Worm (Caenorhabditis elegans) whole organism, L2 larva: ENCODE data around the gene snx-17.
A peak's percentile ranks its signal among the peaks of the same experiment; 100 is the strongest.

Source experiments
- C34F6.9 ChIP-seq: fragments of 150-350 bp; optimal IDR thresholded peaks from 2 replicates; lab custom pipeline; 2014; ENCODE audit warnings: missing biosample characterization, missing genetic modification characterization
- F13H6.1 ChIP-seq: sonication (generic microtip); optimal IDR thresholded peaks from 2 replicates; lab custom pipeline; 2016; ENCODE audit warnings: missing genetic modification characterization, missing compliant biosample characterization
- R02D3.7 ChIP-seq: fragments of 150-350 bp; optimal IDR thresholded peaks from 2 replicates; lab custom pipeline; 2014; ENCODE audit warnings: missing biosample characterization, missing genetic modification characterization
- Y55F3AM.14 ChIP-seq: fragments of 200-800 bp; sonication (Bioruptor generic); optimal IDR thresholded peaks from 2 replicates; lab custom pipeline; 2018; ENCODE audit warnings: mild to moderate bottlenecking, missing genetic modification characterization, missing compliant biosample characterization
- ZK546.5 ChIP-seq: sonication (generic microtip); optimal IDR thresholded peaks from 2 replicates; lab custom pipeline; 2017; ENCODE audit warnings: missing biosample characterization, missing genetic modification characterization
- alr-1 ChIP-seq: fragments of 150-350 bp; optimal IDR thresholded peaks from 2 replicates; lab custom pipeline; 2014; ENCODE audit warnings: missing biosample characterization, missing genetic modification characterization
- ama-1 ChIP-seq: fragments of 150-350 bp; optimal IDR thresholded peaks from 2 replicates; lab custom pipeline; 2018; ENCODE audit warnings: inconsistent platforms
- blmp-1 ChIP-seq: sonication (generic microtip); optimal IDR thresholded peaks from 2 replicates; lab custom pipeline; 2017; ENCODE audit warnings: missing genetic modification characterization, mild to moderate bottlenecking, missing compliant biosample characterization, antibody characterized with exemption, moderate library complexity; ENCODE audit not compliant: insufficient read depth
- ceh-16 ChIP-seq: fragments of 150-350 bp; optimal IDR thresholded peaks from 2 replicates; lab custom pipeline; 2014; ENCODE audit warnings: missing biosample characterization, missing genetic modification characterization
- ceh-82 ChIP-seq: fragments of 150-350 bp; optimal IDR thresholded peaks from 2 replicates; lab custom pipeline; 2014; ENCODE audit warnings: missing biosample characterization, missing genetic modification characterization
- crh-2 ChIP-seq: sonication (generic microtip); optimal IDR thresholded peaks from 2 replicates; lab custom pipeline; 2017; ENCODE audit warnings: missing biosample characterization, missing genetic modification characterization
- dmd-4 ChIP-seq: sonication (generic microtip); optimal IDR thresholded peaks from 2 replicates; lab custom pipeline; 2017; ENCODE audit warnings: missing biosample characterization, missing genetic modification characterization
- egl-27 ChIP-seq: sonication (generic microtip); optimal IDR thresholded peaks from 3 replicates; lab custom pipeline; 2017; ENCODE audit warnings: missing biosample characterization, missing genetic modification reagents, missing genetic modification characterization
- elt-1 ChIP-seq: fragments of 150-350 bp; optimal IDR thresholded peaks from 2 replicates; lab custom pipeline; 2014; ENCODE audit warnings: missing biosample characterization, missing genetic modification characterization
- fos-1 ChIP-seq: fragments of 150-350 bp; optimal IDR thresholded peaks from 2 replicates; lab custom pipeline; 2014; ENCODE audit warnings: missing biosample characterization, missing genetic modification characterization
- gmeb-1 ChIP-seq: fragments of 150-350 bp; optimal IDR thresholded peaks from 2 replicates; lab custom pipeline; 2014; ENCODE audit warnings: missing biosample characterization, missing genetic modification characterization
- lin-13 ChIP-seq: fragments of 150-350 bp; optimal IDR thresholded peaks from 2 replicates; lab custom pipeline; 2014; ENCODE audit warnings: missing biosample characterization, missing genetic modification reagents, missing genetic modification characterization
- lin-39 ChIP-seq: fragments of 150-350 bp; optimal IDR thresholded peaks from 2 replicates; lab custom pipeline; 2014; ENCODE audit warnings: missing biosample characterization, missing genetic modification reagents, missing genetic modification characterization
- lsy-2 ChIP-seq, 2 experiments: fragments of 150-350 bp in 1 of 2; sonication (generic microtip) in 1 of 2; optimal IDR thresholded peaks; 2 replicates each; lab custom pipeline; 2014 to 2017; ENCODE audit warnings: missing biosample characterization in 2 of 2, missing genetic modification characterization in 2 of 2
- mbf-1 ChIP-seq: sonication (generic microtip); optimal IDR thresholded peaks from 2 replicates; lab custom pipeline; 2017; ENCODE audit warnings: missing biosample characterization, missing genetic modification characterization
- mdl-1 ChIP-seq, 2 experiments: fragments of 150-350 bp in 1 of 2; sonication (generic microtip) in 1 of 2; optimal IDR thresholded peaks; 2 replicates each; lab custom pipeline; 2017; ENCODE audit warnings: missing biosample characterization in 2 of 2, missing genetic modification characterization in 2 of 2
- nhr-10 ChIP-seq: sonication (generic microtip); optimal IDR thresholded peaks from 2 replicates; lab custom pipeline; 2017; ENCODE audit warnings: missing biosample characterization, missing genetic modification characterization
- nhr-11 ChIP-seq: fragments of 150-350 bp; optimal IDR thresholded peaks from 2 replicates; lab custom pipeline; 2014; ENCODE audit warnings: missing biosample characterization, missing genetic modification characterization
- nhr-12 ChIP-seq: fragments of 150-350 bp; optimal IDR thresholded peaks from 2 replicates; lab custom pipeline; 2014; ENCODE audit warnings: missing biosample characterization, missing genetic modification characterization
- nhr-129 ChIP-seq: fragments of 150-350 bp; optimal IDR thresholded peaks from 2 replicates; lab custom pipeline; 2014; ENCODE audit warnings: missing biosample characterization, missing genetic modification characterization
- nhr-21 ChIP-seq: fragments of 150-350 bp; optimal IDR thresholded peaks from 2 replicates; lab custom pipeline; 2014; ENCODE audit warnings: missing biosample characterization, missing genetic modification characterization
- nhr-23 ChIP-seq: fragments of 150-350 bp; optimal IDR thresholded peaks from 2 replicates; lab custom pipeline; 2014; ENCODE audit warnings: missing biosample characterization, missing genetic modification reagents, missing genetic modification characterization
- nhr-237 ChIP-seq: fragments of 150-350 bp; optimal IDR thresholded peaks from 2 replicates; lab custom pipeline; 2014; ENCODE audit warnings: missing biosample characterization, missing genetic modification characterization
- nhr-25 ChIP-seq: fragments of 150-350 bp; sonication (generic microtip); optimal IDR thresholded peaks from 3 replicates; lab custom pipeline; 2014; ENCODE audit warnings: missing biosample characterization, missing genetic modification characterization
- nhr-77 ChIP-seq: fragments of 150-350 bp; optimal IDR thresholded peaks from 2 replicates; lab custom pipeline; 2014; ENCODE audit warnings: missing biosample characterization, missing genetic modification characterization
- peb-1 ChIP-seq: fragments of 150-350 bp; optimal IDR thresholded peaks from 2 replicates; lab custom pipeline; 2014; ENCODE audit warnings: missing biosample characterization, missing genetic modification characterization
- sem-4 ChIP-seq: fragments of 150-350 bp; optimal IDR thresholded peaks from 2 replicates; lab custom pipeline; 2014; ENCODE audit warnings: missing biosample characterization, missing genetic modification reagents, missing genetic modification characterization
- skn-1 ChIP-seq: sonication (generic microtip); optimal IDR thresholded peaks from 2 replicates; lab custom pipeline; 2017; ENCODE audit warnings: missing biosample characterization, missing genetic modification characterization
- sma-3 ChIP-seq: sonication (generic microtip); optimal IDR thresholded peaks from 2 replicates; lab custom pipeline; 2016; ENCODE audit warnings: missing genetic modification reagents, missing genetic modification characterization, missing compliant biosample characterization
- sma-9 ChIP-seq, 2 experiments: fragments of 150-350 bp in 1 of 2; sonication (generic microtip) in 1 of 2; optimal IDR thresholded peaks; 2 replicates each; lab custom pipeline; 2014 to 2016; ENCODE audit warnings: missing genetic modification characterization in 2 of 2, mild to moderate bottlenecking in 1 of 2, missing biosample characterization in 1 of 2, missing compliant biosample characterization in 1 of 2, missing genetic modification reagents in 1 of 2, moderate library complexity in 1 of 2
- snpc-4 ChIP-seq: fragments of 150-350 bp; optimal IDR thresholded peaks from 2 replicates; lab custom pipeline; 2014; ENCODE audit warnings: missing biosample characterization, missing genetic modification characterization
- unc-55 ChIP-seq: fragments of 150-350 bp; sonication (generic microtip); optimal IDR thresholded peaks from 3 replicates; lab custom pipeline; 2014; ENCODE audit warnings: missing biosample characterization, missing genetic modification reagents, missing genetic modification characterization
- zag-1 ChIP-seq: fragments of 150-350 bp; optimal IDR thresholded peaks from 2 replicates; lab custom pipeline; 2014; ENCODE audit warnings: missing biosample characterization, missing genetic modification characterization
- ztf-1 ChIP-seq: fragments of 200-800 bp; sonication (Bioruptor generic); conservative IDR thresholded peaks from 2 replicates; pipeline ENCODE4 v1.3.6; 2022; ENCODE audit warnings: missing genetic modification characterization, missing compliant biosample characterization
- ztf-11 ChIP-seq: sonication (generic microtip); optimal IDR thresholded peaks from 2 replicates; lab custom pipeline; 2017; ENCODE audit warnings: missing biosample characterization, missing genetic modification characterization
- ztf-4 ChIP-seq: fragments of 150-350 bp; optimal IDR thresholded peaks from 2 replicates; lab custom pipeline; 2014; ENCODE audit warnings: missing biosample characterization, missing genetic modification characterization

The snx-17 gene

ce11 chrX:13122191-13122590 lies at the start of gene snx-17:
snx-17 (minus strand) TSS chrX:13122291.
- TF ChIP-seq nhr-11 (tag; lab: Kevin White, UChicago) (no peak), Y55F3AM.14 (GFP tag; lab: Kevin White, UChicago) (no peak), ceh-82 (tag; lab: Kevin White, UChicago) (no peak), nhr-10 (tag; lab: Kevin White, UChicago) (no peak), nhr-23 (tag; lab: Kevin White, UChicago) (no peak)
- TF ChIP-seq, all 48 proteins: peak for 0

ce11 chrX:13171206-13171605 lies 49.1 kb upstream of the snx-17 start:
- no peak for TF ChIP-seq nhr-11 (tag; lab: Kevin White, UChicago)
- TF ChIP-seq crh-2 (tag; lab: Kevin White, UChicago), result no peak
- TF ChIP-seq ZK546.5 (tag; lab: Kevin White, UChicago), result no peak
- TF ChIP-seq dmd-4 (tag; lab: Kevin White, UChicago), result no peak
- TF ChIP-seq fos-1 (tag; lab: Kevin White, UChicago), result no peak
- peak; percentile 32 for TF ChIP-seq nhr-129 (tag; lab: Kevin White, UChicago)
- peak in 1 of 2 experiments; percentile 33 for TF ChIP-seq lsy-2 (tag; optimal IDR thresholded peaks at IDR 0.05; lab: Kevin White, UChicago)
- TF ChIP-seq nhr-237 (tag; lab: Kevin White, UChicago), result no peak
- peak; percentile 50 for TF ChIP-seq C34F6.9 (tag; lab: Kevin White, UChicago)
- no peak for TF ChIP-seq blmp-1 (tag; lab: Kevin White, UChicago)
- no peak for TF ChIP-seq zag-1 (tag; lab: Kevin White, UChicago)
- TF ChIP-seq alr-1 (tag; lab: Kevin White, UChicago), result no peak
- TF ChIP-seq snpc-4, result no peak
- no peak for TF ChIP-seq ama-1
- no peak for TF ChIP-seq nhr-21 (tag; lab: Kevin White, UChicago)
- TF ChIP-seq unc-55 (GFP tag; lab: Kevin White, UChicago), result peak; percentile 58
- no peak for TF ChIP-seq sem-4

- TF ChIP-seq nhr-12 (no peak), R02D3.7 (tag; lab: Kevin White, UChicago) (no peak), crh-2 (tag; lab: Kevin White, UChicago) (no peak), zag-1 (tag; lab: Kevin White, UChicago) (no peak), nhr-23 (tag; lab: Kevin White, UChicago) (no peak), dmd-4 (tag; lab: Kevin White, UChicago) (no peak), lin-13 (GFP tag; lab: Kevin White, UChicago) (no peak), unc-55 (GFP tag; lab: Kevin White, UChicago) (no peak), nhr-129 (tag; lab: Kevin White, UChicago) (no peak), ztf-1 (GFP tag; lab: Robert Waterston, UW) (no peak), nhr-21 (tag; lab: Kevin White, UChicago) (no peak), egl-27 (tag; lab: Kevin White, UChicago) (no peak), peb-1 (tag; lab: Kevin White, UChicago) (no peak)
- TF ChIP-seq, all 48 proteins: peak for 0
Measured at ce11 chrX:13170804-13171203, 48.7 kb upstream of the snx-17 start.

ce11 chrX:13169975-13170374 lies 47.9 kb upstream of the snx-17 start, which contains the start of gene mob-2:
mob-2 (minus strand) TSS chrX:13170075.
- TF ChIP-seq C34F6.9 (tag; lab: Kevin White, UChicago), result no peak
- TF ChIP-seq ceh-82 (tag; lab: Kevin White, UChicago), result no peak
- TF ChIP-seq crh-2 (tag; lab: Kevin White, UChicago), result no peak
- TF ChIP-seq nhr-77 (tag; lab: Kevin White, UChicago), result no peak
- TF ChIP-seq skn-1 (tag; lab: Kevin White, UChicago), result no peak
- TF ChIP-seq gmeb-1 (tag; lab: Kevin White, UChicago), result no peak
- TF ChIP-seq sem-4, result no peak
- no peak for TF ChIP-seq lin-13 (GFP tag; lab: Kevin White, UChicago)
- no peak for TF ChIP-seq lsy-2 (tag; optimal IDR thresholded peaks at IDR 0.05; lab: Kevin White, UChicago)

ce11 chrX:13169133-13169532 lies 47.0 kb upstream of the snx-17 start:
- TF ChIP-seq nhr-23 (tag; lab: Kevin White, UChicago) (no peak), fos-1 (tag; lab: Kevin White, UChicago) (peak; percentile 12), lin-13 (GFP tag; lab: Kevin White, UChicago) (no peak), ZK546.5 (tag; lab: Kevin White, UChicago) (no peak), sem-4 (peak; percentile 57), nhr-77 (tag; lab: Kevin White, UChicago) (no peak), crh-2 (tag; lab: Kevin White, UChicago) (peak; percentile 17), mbf-1 (no peak), Y55F3AM.14 (GFP tag; lab: Kevin White, UChicago) (no peak), lin-39 (no peak), F13H6.1 (peak; percentile 48), ztf-1 (GFP tag; lab: Robert Waterston, UW) (no peak), lsy-2 (tag; optimal IDR thresholded peaks at IDR 0.05; lab: Kevin White, UChicago) (peak in 1 of 2 experiments; percentile 44), nhr-25 (peak; percentile 46), R02D3.7 (tag; lab: Kevin White, UChicago) (no peak), mdl-1 (tag; optimal IDR thresholded peaks at IDR 0.05; lab: Kevin White, UChicago) (peak; percentile 57 to 68), nhr-10 (tag; lab: Kevin White, UChicago) (no peak), nhr-237 (tag; lab: Kevin White, UChicago) (no peak), ztf-11 (tag; lab: Kevin White, UChicago) (no peak), sma-3 (GFP tag; lab: Kevin White, UChicago) (no peak), egl-27 (tag; lab: Kevin White, UChicago) (no peak), C34F6.9 (tag; lab: Kevin White, UChicago) (peak; percentile 69), sma-9 (GFP tag; optimal IDR thresholded peaks at IDR 0.05; lab: Kevin White, UChicago) (peak; percentile 72), sma-9 (tag; optimal IDR thresholded peaks at IDR 0.05; lab: Kevin White, UChicago) (no peak), elt-1 (tag; lab: Kevin White, UChicago) (peak; percentile 38), ztf-4 (tag; lab: Kevin White, UChicago) (peak; percentile 11), ceh-16 (tag; lab: Kevin White, UChicago) (no peak)
